Fruit fly (Drosophila melanogaster) whole organism, embryonic: Measurements from ENCODE around the gene CG12643.

Source experiments
- Antp ChIP-seq: fragments of 200-800 bp; sonication (Bioruptor generic); optimal IDR thresholded peaks from 3 replicates; lab custom pipeline; 2016; ENCODE audit warnings: missing biosample characterization, missing genetic modification characterization
- CG10267 ChIP-seq: fragments of 200-800 bp; sonication (Bioruptor generic); optimal IDR thresholded peaks from 2 replicates; lab custom pipeline; 2018; ENCODE audit warnings: missing biosample characterization, mild to moderate bottlenecking, missing genetic modification characterization, moderate library complexity
- CG10959 ChIP-seq: fragments of 200-800 bp; sonication (Bioruptor generic); IDR thresholded peaks from 2 replicates; pipeline ENCODE4 v1.3.6; 2022; ENCODE audit warnings: missing biosample characterization, missing genetic modification characterization
- CG11085 ChIP-seq: fragments of 200-800 bp; sonication (Bioruptor generic); IDR thresholded peaks from 2 replicates; pipeline ENCODE4 v1.3.6; 2022; ENCODE audit warnings: missing biosample characterization, missing genetic modification characterization
- CG12155 ChIP-seq: fragments of 200-800 bp; sonication (Bioruptor generic); optimal IDR thresholded peaks from 3 replicates; lab custom pipeline; 2016; ENCODE audit warnings: missing biosample characterization, missing genetic modification characterization
- CG12299 ChIP-seq: fragments of 200-800 bp; sonication (Bioruptor generic); optimal IDR thresholded peaks from 2 replicates; lab custom pipeline; 2018; ENCODE audit warnings: missing biosample characterization, mild to moderate bottlenecking, missing genetic modification characterization
- CG15514 ChIP-seq: fragments of 200-800 bp; sonication (Bioruptor generic); optimal IDR thresholded peaks from 3 replicates; lab custom pipeline; 2017; ENCODE audit warnings: missing biosample characterization, missing genetic modification characterization, mild to moderate bottlenecking, moderate library complexity, missing genetic modification reagents
- CG17328 ChIP-seq: fragments of 200-800 bp; sonication (Bioruptor generic); IDR thresholded peaks from 2 replicates; pipeline ENCODE4 v1.3.6; 2022; ENCODE audit warnings: missing biosample characterization, missing genetic modification characterization
- CG18764 ChIP-seq: fragments of 200-800 bp; sonication (Bioruptor generic); optimal IDR thresholded peaks from 3 replicates; lab custom pipeline; 2016; ENCODE audit warnings: missing biosample characterization, missing genetic modification characterization
- CG30020 ChIP-seq: fragments of 200-800 bp; optimal IDR thresholded peaks from 2 replicates; lab custom pipeline; 2019; ENCODE audit warnings: missing biosample characterization, mild to moderate bottlenecking, missing genetic modification characterization, moderate library complexity
- CG33213 ChIP-seq: fragments of 200-800 bp; sonication (Bioruptor generic); optimal IDR thresholded peaks from 3 replicates; lab custom pipeline; 2016; ENCODE audit warnings: missing biosample characterization, missing genetic modification characterization
- CG4424 ChIP-seq: fragments of 200-800 bp; sonication (Bioruptor generic); optimal IDR thresholded peaks from 3 replicates; lab custom pipeline; 2016; ENCODE audit warnings: missing biosample characterization, missing genetic modification characterization
- CG8924 ChIP-seq: fragments of 200-800 bp; optimal IDR thresholded peaks from 3 replicates; lab custom pipeline; 2019; ENCODE audit warnings: missing biosample characterization, mild to moderate bottlenecking, missing genetic modification characterization, moderate library complexity
- CG9876 ChIP-seq: fragments of 200-800 bp; sonication (Bioruptor generic); optimal IDR thresholded peaks from 2 replicates; lab custom pipeline; 2016; ENCODE audit warnings: missing biosample characterization, missing genetic modification characterization
- Camta ChIP-seq: fragments of 200-800 bp; sonication (Bioruptor generic); optimal IDR thresholded peaks from 2 replicates; lab custom pipeline; 2016; ENCODE audit warnings: missing biosample characterization, missing genetic modification characterization
- CrebB ChIP-seq: fragments of 200-800 bp; sonication (Bioruptor generic); optimal IDR thresholded peaks from 3 replicates; lab custom pipeline; 2018; ENCODE audit warnings: missing biosample characterization, mild to moderate bottlenecking, missing genetic modification characterization
- Doc2 ChIP-seq: fragments of 200-800 bp; sonication (Bioruptor generic); IDR thresholded peaks from 2 replicates; pipeline ENCODE4 v1.3.6; 2022; ENCODE audit warnings: missing biosample characterization, missing genetic modification characterization
- E2f2 ChIP-seq: fragments of 200-800 bp; sonication (Bioruptor generic); IDR thresholded peaks from 2 replicates; pipeline ENCODE4 v1.3.6; 2022; ENCODE audit warnings: missing biosample characterization, missing genetic modification characterization
- ERR ChIP-seq: fragments of 200-800 bp; sonication (Bioruptor generic); optimal IDR thresholded peaks from 2 replicates; lab custom pipeline; 2016; ENCODE audit warnings: missing biosample characterization, missing genetic modification characterization
- Eip74EF ChIP-seq, 2 experiments: fragments of 200-800 bp in 1 of 2; fragments of >200 bp in 1 of 2; sonication (Bioruptor generic) in 1 of 2; optimal IDR thresholded peaks; 2 replicates each; lab custom pipeline; 2017 to 2019; ENCODE audit warnings: missing biosample characterization in 2 of 2, missing genetic modification characterization in 2 of 2, mild to moderate bottlenecking in 1 of 2, moderate library complexity in 1 of 2
- Ets65A ChIP-seq: fragments of 200-800 bp; sonication (Bioruptor generic); peaks from one replicate; lab custom pipeline; 2016; ENCODE audit warnings: missing biosample characterization, missing genetic modification characterization
- Kr ChIP-seq: fragments of 200-800 bp; sonication (Bioruptor generic); optimal IDR thresholded peaks from 2 replicates; lab custom pipeline; 2017; ENCODE audit warnings: missing biosample characterization, mild to moderate bottlenecking, missing genetic modification characterization
- Lpt ChIP-seq: fragments of >200 bp; optimal IDR thresholded peaks from 2 replicates; lab custom pipeline; 2018; ENCODE audit warnings: missing biosample characterization, missing genetic modification characterization
- Med ChIP-seq: fragments of 200-800 bp; sonication (Bioruptor generic); peaks from one replicate; lab custom pipeline; 2016; ENCODE audit warnings: missing biosample characterization, missing genetic modification characterization, mild to moderate bottlenecking, inconsistent platforms, moderate library complexity
- Meics ChIP-seq: fragments of 200-800 bp; sonication (Bioruptor generic); optimal IDR thresholded peaks from 2 replicates; lab custom pipeline; 2017; ENCODE audit warnings: missing biosample characterization, mild to moderate bottlenecking, missing genetic modification characterization
- NC2β ChIP-seq: fragments of 200-800 bp; sonication (Bioruptor generic); optimal IDR thresholded peaks from 2 replicates; lab custom pipeline; 2016; ENCODE audit warnings: missing biosample characterization, missing genetic modification characterization
- NK7.1 ChIP-seq: fragments of 200-800 bp; sonication (Bioruptor generic); optimal IDR thresholded peaks from 3 replicates; lab custom pipeline; 2016; ENCODE audit warnings: missing biosample characterization, missing genetic modification characterization
- Oaz ChIP-seq: fragments of 200-800 bp; sonication (Bioruptor generic); IDR thresholded peaks from 2 replicates; pipeline ENCODE4 v1.3.6; 2022; ENCODE audit warnings: missing biosample characterization, missing genetic modification characterization
- Tbp ChIP-seq: fragments of >200 bp; optimal IDR thresholded peaks from 2 replicates; lab custom pipeline; 2018; ENCODE audit warnings: missing biosample characterization, missing genetic modification characterization
- abd-A ChIP-seq: fragments of 200-800 bp; sonication (Bioruptor generic); optimal IDR thresholded peaks from 3 replicates; lab custom pipeline; 2019; ENCODE audit warnings: missing biosample characterization, mild to moderate bottlenecking, missing genetic modification characterization, moderate library complexity
- ash1 ChIP-seq: fragments of 200-800 bp; sonication (Bioruptor generic); optimal IDR thresholded peaks from 2 replicates; lab custom pipeline; 2018; ENCODE audit warnings: missing biosample characterization, mild to moderate bottlenecking, missing genetic modification characterization
- bbx ChIP-seq: fragments of 200-800 bp; sonication (Bioruptor generic); IDR thresholded peaks from 2 replicates; pipeline ENCODE4 v1.3.6; 2022; ENCODE audit warnings: missing biosample characterization, missing genetic modification characterization; ENCODE audit not compliant: partially characterized antibody
- bowl ChIP-seq: fragments of 200-800 bp; sonication (Bioruptor generic); IDR thresholded peaks from 2 replicates; pipeline ENCODE4 v1.3.6; 2022; ENCODE audit warnings: missing biosample characterization, missing genetic modification characterization
- cas ChIP-seq: fragments of 200-800 bp; sonication (Bioruptor generic); IDR thresholded peaks from 2 replicates; pipeline ENCODE4 v1.3.6; 2022; ENCODE audit warnings: missing biosample characterization, missing genetic modification characterization
- cg ChIP-seq: fragments of 200-800 bp; sonication (Bioruptor generic); optimal IDR thresholded peaks from 3 replicates; lab custom pipeline; 2019; ENCODE audit warnings: missing biosample characterization, mild to moderate bottlenecking, missing genetic modification characterization, moderate library complexity
- grn ChIP-seq: fragments of 200-800 bp; sonication (Bioruptor generic); optimal IDR thresholded peaks from 3 replicates; lab custom pipeline; 2017; ENCODE audit warnings: missing biosample characterization, missing genetic modification characterization
- inv ChIP-seq: fragments of 200-800 bp; sonication (Bioruptor generic); IDR thresholded peaks from 2 replicates; pipeline ENCODE4 v1.3.6; 2022; ENCODE audit warnings: missing biosample characterization, missing genetic modification characterization; ENCODE audit not compliant: partially characterized antibody
- ken ChIP-seq: fragments of 200-800 bp; sonication (Bioruptor generic); IDR thresholded peaks from 3 replicates; pipeline ENCODE4 v1.3.6; 2022; ENCODE audit warnings: missing biosample characterization, missing genetic modification characterization
- lov ChIP-seq, 2 experiments: fragments of 200-800 bp in 1 of 2; fragments of >200 bp in 1 of 2; sonication (Bioruptor generic) in 1 of 2; IDR thresholded peaks in 1 of 2; optimal IDR thresholded peaks in 1 of 2; 2 replicates in 1 of 2; 3 replicates in 1 of 2; pipeline versions ENCODE4 v1.3.6 to Lab custom; 2017 to 2022; ENCODE audit warnings: missing biosample characterization in 1 of 2, missing genetic modification characterization in 1 of 2
- nerfin-1 ChIP-seq: fragments of 200-800 bp; sonication (Bioruptor generic); optimal IDR thresholded peaks from 3 replicates; lab custom pipeline; 2019; ENCODE audit warnings: missing biosample characterization, mild to moderate bottlenecking, missing genetic modification characterization, moderate library complexity
- otp ChIP-seq: fragments of 200-800 bp; sonication (Bioruptor generic); IDR thresholded peaks from 3 replicates; pipeline ENCODE4, ENCODE4 v1.3.6; 2022; ENCODE audit warnings: missing biosample characterization, missing genetic modification characterization
- pho ChIP-seq: fragments of 200-800 bp; sonication (Bioruptor generic); optimal IDR thresholded peaks from 2 replicates; lab custom pipeline; 2016; ENCODE audit warnings: missing biosample characterization, missing genetic modification characterization
- rib ChIP-seq: fragments of 200-800 bp; sonication (Bioruptor generic); IDR thresholded peaks from 2 replicates; pipeline ENCODE4 v1.3.6; 2022; ENCODE audit warnings: missing biosample characterization, missing genetic modification characterization
- row ChIP-seq: fragments of 200-800 bp; sonication (Bioruptor generic); IDR thresholded peaks from 3 replicates; pipeline ENCODE4 v1.3.6; 2022; ENCODE audit warnings: missing biosample characterization, missing genetic modification characterization
- sc ChIP-seq, 3 experiments: fragments of >200 bp in 2 of 3; fragments of 200-800 bp in 1 of 3; sonication (Bioruptor generic) in 1 of 3; optimal IDR thresholded peaks; 2 replicates in 2 of 3; 3 replicates in 1 of 3; lab custom pipeline; 2017; ENCODE audit warnings: mild to moderate bottlenecking in 1 of 3, missing biosample characterization in 1 of 3, missing genetic modification characterization in 1 of 3, missing genetic modification reagents in 1 of 3
- sob ChIP-seq: fragments of 200-800 bp; sonication (Bioruptor generic); IDR thresholded peaks from 2 replicates; pipeline ENCODE4 v1.3.6; 2022; ENCODE audit warnings: missing biosample characterization, missing genetic modification characterization
- sqz ChIP-seq: fragments of 200-800 bp; sonication (Bioruptor generic); optimal IDR thresholded peaks from 3 replicates; lab custom pipeline; 2018; ENCODE audit warnings: missing biosample characterization, mild to moderate bottlenecking, missing genetic modification characterization
- stc ChIP-seq: fragments of 200-800 bp; sonication (Bioruptor generic); IDR thresholded peaks from 2 replicates; pipeline ENCODE4 v1.3.6; 2022; ENCODE audit warnings: missing biosample characterization, missing genetic modification characterization
- tx ChIP-seq: fragments of 200-800 bp; sonication (Bioruptor generic); optimal IDR thresholded peaks from 2 replicates; lab custom pipeline; 2016; ENCODE audit warnings: missing biosample characterization, missing genetic modification characterization

The CG12643 gene

DNA sequence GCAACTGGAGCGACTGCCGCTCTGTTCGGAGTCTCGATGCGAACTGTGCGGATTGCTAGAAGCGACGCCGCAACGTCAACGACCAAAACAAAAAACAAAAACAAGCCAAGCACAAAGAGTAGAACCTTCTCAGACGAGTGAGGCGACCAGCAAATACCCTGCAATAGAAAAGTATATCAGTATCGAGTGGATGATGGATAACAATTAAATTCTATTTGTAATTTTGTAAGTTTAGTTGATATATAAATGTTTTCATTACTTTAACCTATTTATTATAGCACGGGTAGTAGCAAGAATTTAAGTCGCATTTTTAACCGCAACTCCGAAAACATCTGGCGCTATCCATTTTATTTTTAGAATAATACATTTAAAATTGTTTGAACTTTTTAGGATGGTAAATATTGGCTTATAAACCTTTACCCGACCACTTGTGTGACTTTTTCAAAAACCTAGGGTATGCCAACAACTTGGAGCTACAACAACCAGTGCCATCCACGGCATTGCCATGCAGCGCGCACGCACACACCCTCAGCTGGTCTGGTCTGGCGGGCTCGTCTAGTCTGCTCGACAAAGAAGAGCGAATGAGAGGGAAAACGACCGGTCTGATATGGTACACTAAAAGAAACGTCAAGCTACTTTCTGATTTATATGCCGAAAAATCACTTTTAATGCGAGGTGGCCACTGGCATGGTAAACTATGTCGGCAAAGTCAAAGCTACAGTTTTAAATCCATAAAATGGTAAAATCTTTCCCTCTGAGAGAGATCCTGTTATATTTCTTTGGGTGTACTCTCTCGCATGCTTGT is at the start of gene CG12643 (continued):
- TF ChIP-seq otp (GFP tag; lab: Robert Waterston, UW) (peak; percentile 95), Kr (GFP tag; lab: Kevin White, UChicago) (no peak), pho (GFP tag; lab: Kevin White, UChicago) (peak; percentile 90), CG12299 (tag; lab: Kevin White, UChicago) (peak; percentile 53), inv (GFP tag; lab: Robert Waterston, UW) (no peak), CG4424 (GFP tag; lab: Kevin White, UChicago) (peak; percentile 92), Meics (GFP tag; lab: Kevin White, UChicago) (peak; percentile 86), rib (GFP tag; lab: Robert Waterston, UW) (peak; percentile 68), sqz (GFP tag; lab: Kevin White, UChicago) (peak; percentile 69), CG11085 (peak; percentile 73), bbx (no peak), Lpt (GFP tag; lab: Kevin White, UChicago) (no peak), CG10959 (GFP tag; lab: Robert Waterston, UW) (peak; percentile 85), CrebB (tag; lab: Kevin White, UChicago) (peak; percentile 56), CG8924 (tag; lab: Kevin White, UChicago) (peak; percentile 88), CG30020 (tag; lab: Kevin White, UChicago) (peak; percentile 70), cg (GFP tag; lab: Kevin White, UChicago) (peak; percentile 67), stc (GFP tag; lab: Robert Waterston, UW) (peak; percentile 92), ken (GFP tag; lab: Robert Waterston, UW) (peak; percentile 97), row (peak; percentile 91), Tbp (GFP tag; lab: Kevin White, UChicago) (no peak), grn (GFP tag; lab: Kevin White, UChicago) (peak; percentile 49), E2f2 (GFP tag; lab: Robert Waterston, UW) (peak; percentile 74), Antp (GFP tag; lab: Kevin White, UChicago) (peak; percentile 95), lov (optimal IDR thresholded peaks at IDR 0.05; lab: Kevin White, UChicago) (no peak), lov (GFP tag; IDR thresholded peaks at IDR 0.05; lab: Robert Waterston, UW) (peak; percentile 80; the same call in 2 of the 3 replicates), NC2β (peak; percentile 92), Oaz (GFP tag; lab: Robert Waterston, UW) (peak; percentile 83), tx (GFP tag; lab: Kevin White, UChicago) (peak; percentile 93), NK7.1 (GFP tag; lab: Kevin White, UChicago) (peak; percentile 86), ERR (GFP tag; lab: Kevin White, UChicago) (peak; percentile 94), Med (GFP tag; lab: Kevin White, UChicago) (peak; percentile 99), Camta (GFP tag; lab: Kevin White, UChicago) (peak; percentile 89), CG18764 (GFP tag; lab: Kevin White, UChicago) (peak; percentile 89), CG17328 (peak; percentile 96), abd-A (peak; percentile 37), sob (peak; percentile 93), CG33213 (GFP tag; lab: Kevin White, UChicago) (peak; percentile 90), Doc2 (peak; percentile 70; the same call in 1 of the 2 replicates), CG9876 (GFP tag; lab: Kevin White, UChicago) (peak; percentile 93), CG12155 (peak; percentile 81), Ets65A (GFP tag; lab: Kevin White, UChicago) (peak; percentile 99), nerfin-1 (tag; lab: Kevin White, UChicago) (peak; percentile 72), cas (GFP tag; lab: Robert Waterston, UW) (no peak), Eip74EF (GFP tag; optimal IDR thresholded peaks at IDR 0.05; lab: Kevin White, UChicago) (peak in 1 of 2 experiments; percentile 76), CG15514 (GFP tag; lab: Kevin White, UChicago) (peak; percentile 78), sc (optimal IDR thresholded peaks at IDR 0.05; lab: Kevin White, UChicago) (no peak), sc (GFP tag; optimal IDR thresholded peaks at IDR 0.05; lab: Kevin White, UChicago) (peak; percentile 79), ash1 (GFP tag; lab: Kevin White, UChicago) (no peak), bowl (peak; percentile 70), CG10267 (tag; lab: Kevin White, UChicago) (peak; percentile 69)
